Fruit fly (Drosophila melanogaster) whole organism, wandering third instar larva: ENCODE data around the gene Fatp1.

Experiments
- Abd-B ChIP-seq: fragments of >200 bp; optimal IDR thresholded peaks from 2 replicates; lab custom pipeline; 2017; ENCODE audit warnings: missing biosample characterization, missing genetic modification characterization
- CG32264 ChIP-seq: fragments of 200-800 bp; sonication (Bioruptor generic); optimal IDR thresholded peaks from 2 replicates; lab custom pipeline; 2016; ENCODE audit warnings: missing biosample characterization, missing genetic modification characterization
- CG9705 ChIP-seq: fragments of 200-800 bp; sonication (Bioruptor generic); optimal IDR thresholded peaks from 2 replicates; lab custom pipeline; 2018; ENCODE audit warnings: missing biosample characterization, mild to moderate bottlenecking, missing genetic modification characterization
- CrebA ChIP-seq: fragments of 200-800 bp; sonication (Bioruptor generic); optimal IDR thresholded peaks from 2 replicates; lab custom pipeline; 2016; ENCODE audit warnings: missing biosample characterization, mild to moderate bottlenecking, missing genetic modification characterization, borderline replicate concordance
- Dfd ChIP-seq: fragments of >200 bp; optimal IDR thresholded peaks from 2 replicates; lab custom pipeline; 2017; ENCODE audit warnings: missing biosample characterization, missing genetic modification characterization
- Dif ChIP-seq: fragments of 200-275, 200-300 bp; sonication (Bioruptor generic); optimal IDR thresholded peaks from 2 replicates; lab custom pipeline; 2018; ENCODE audit warnings: missing biosample characterization, missing genetic modification characterization; ENCODE audit not compliant: partially characterized antibody
- GATAd ChIP-seq: sonication (Bioruptor generic); optimal IDR thresholded peaks from 2 replicates; lab custom pipeline; 2016; ENCODE audit warnings: missing biosample characterization, missing genetic modification characterization
- HLH106 ChIP-seq: fragments of 200-800 bp; optimal IDR thresholded peaks from 3 replicates; lab custom pipeline; 2019; ENCODE audit warnings: missing biosample characterization, mild to moderate bottlenecking, missing genetic modification characterization, moderate library complexity
- Hnf4 ChIP-seq: fragments of 200-800 bp; sonication (Bioruptor generic); optimal IDR thresholded peaks from 2 replicates; lab custom pipeline; 2016; ENCODE audit warnings: missing biosample characterization, mild to moderate bottlenecking, missing genetic modification characterization
- Hr78 ChIP-seq: fragments of >200 bp; optimal IDR thresholded peaks from 2 replicates; lab custom pipeline; 2017; ENCODE audit warnings: missing biosample characterization, missing genetic modification characterization
- Hr83 ChIP-seq: fragments of 200-300 bp; sonication (Bioruptor generic); optimal IDR thresholded peaks from 2 replicates; lab custom pipeline; 2016; ENCODE audit warnings: missing biosample characterization, mild to moderate bottlenecking, missing genetic modification characterization, moderate library complexity; ENCODE audit not compliant: poor library complexity, severe bottlenecking
- Jra ChIP-seq: sonication (Bioruptor generic); optimal IDR thresholded peaks from 2 replicates; lab custom pipeline; 2016; ENCODE audit warnings: missing biosample characterization, missing genetic modification characterization
- Mio ChIP-seq: sonication (Bioruptor generic); optimal IDR thresholded peaks from 2 replicates; lab custom pipeline; 2016; ENCODE audit warnings: missing biosample characterization, missing genetic modification characterization
- Myc ChIP-seq: fragments of >200 bp; optimal IDR thresholded peaks from 2 replicates; lab custom pipeline; 2017
- N ChIP-seq: fragments of >200 bp; optimal IDR thresholded peaks from 2 replicates; lab custom pipeline; 2018; ENCODE audit warnings: missing biosample characterization, missing external identifiers, missing genetic modification characterization
- OdsH ChIP-seq: fragments of 200-800 bp; sonication (Bioruptor generic); optimal IDR thresholded peaks from 2 replicates; lab custom pipeline; 2016; ENCODE audit warnings: missing biosample characterization, mild to moderate bottlenecking, missing genetic modification characterization
- Rel ChIP-seq, 2 experiments: fragments of 200-800 bp; sonication (Bioruptor generic) in 1 of 2; optimal IDR thresholded peaks; 2 replicates in 1 of 2; 3 replicates in 1 of 2; lab custom pipeline; 2016 to 2019; ENCODE audit warnings: mild to moderate bottlenecking in 2 of 2, missing biosample characterization in 2 of 2, missing genetic modification characterization in 2 of 2, moderate library complexity in 1 of 2
- Sp1 ChIP-seq: fragments of 200-800 bp; sonication (Bioruptor generic); optimal IDR thresholded peaks from 3 replicates; lab custom pipeline; 2019; ENCODE audit warnings: missing biosample characterization, mild to moderate bottlenecking, missing genetic modification characterization, moderate library complexity
- Vsx2 ChIP-seq: fragments of 200-300, 225-300 bp; sonication (Bioruptor generic); optimal IDR thresholded peaks from 2 replicates; lab custom pipeline; 2018; ENCODE audit warnings: missing biosample characterization, missing genetic modification characterization; ENCODE audit not compliant: partially characterized antibody
- br ChIP-seq: fragments of 200-800 bp; sonication (Bioruptor generic); optimal IDR thresholded peaks from 2 replicates; lab custom pipeline; 2016; ENCODE audit warnings: missing biosample characterization, missing genetic modification characterization
- brk ChIP-seq: fragments of 200-800 bp; sonication (Bioruptor generic); optimal IDR thresholded peaks from 2 replicates; lab custom pipeline; 2016; ENCODE audit warnings: missing biosample characterization, mild to moderate bottlenecking, missing genetic modification characterization
- dl ChIP-seq, 2 experiments: fragments of 175-275, 200-275 bp in 1 of 2; fragments of 200-275 bp in 1 of 2; sonication (Bioruptor generic); optimal IDR thresholded peaks; lab custom pipeline; 2018; ENCODE audit warnings: mild to moderate bottlenecking in 2 of 2, missing biosample characterization in 2 of 2, missing genetic modification characterization in 2 of 2, moderate library complexity in 2 of 2; ENCODE audit not compliant: partially characterized antibody in 2 of 2, insufficient read depth in 1 of 2
- dmrt93B ChIP-seq: fragments of 200-800 bp; sonication (Bioruptor generic); optimal IDR thresholded peaks from 2 replicates; lab custom pipeline; 2018; ENCODE audit warnings: missing biosample characterization, mild to moderate bottlenecking, missing genetic modification characterization
- dsf ChIP-seq: sonication (Bioruptor generic); optimal IDR thresholded peaks from 2 replicates; lab custom pipeline; 2016; ENCODE audit warnings: missing biosample characterization, missing genetic modification characterization, borderline replicate concordance
- ey ChIP-seq: fragments of 200-800 bp; sonication (Bioruptor generic); optimal IDR thresholded peaks from 2 replicates; lab custom pipeline; 2016; ENCODE audit warnings: missing biosample characterization, missing genetic modification characterization
- foxo ChIP-seq, 2 experiments: fragments of 200-800 bp; sonication (Bioruptor generic); optimal IDR thresholded peaks; 2 replicates in 1 of 2; 3 replicates in 1 of 2; lab custom pipeline; 2016 to 2017; ENCODE audit warnings: missing biosample characterization in 2 of 2, missing genetic modification characterization in 2 of 2
- fru ChIP-seq: fragments of 200-800 bp; sonication (Bioruptor generic); optimal IDR thresholded peaks from 3 replicates; lab custom pipeline; 2016; ENCODE audit warnings: missing biosample characterization, mild to moderate bottlenecking, missing genetic modification characterization
- h ChIP-seq: fragments of 200-800 bp; sonication (Bioruptor generic); optimal IDR thresholded peaks from 3 replicates; lab custom pipeline; 2016; ENCODE audit warnings: missing biosample characterization, mild to moderate bottlenecking, missing genetic modification characterization
- jim ChIP-seq: fragments of 175-275, 200-325 bp; sonication (Bioruptor generic); optimal IDR thresholded peaks from 2 replicates; lab custom pipeline; 2016; ENCODE audit warnings: missing biosample characterization, mild to moderate bottlenecking, missing genetic modification characterization
- lola ChIP-seq: fragments of >200 bp; optimal IDR thresholded peaks from 2 replicates; lab custom pipeline; 2017; ENCODE audit warnings: missing biosample characterization, missing genetic modification characterization
- pan ChIP-seq: fragments of >200 bp; optimal IDR thresholded peaks from 2 replicates; lab custom pipeline; 2017
- psq ChIP-seq: fragments of 200-800 bp; sonication (Bioruptor generic); optimal IDR thresholded peaks from 3 replicates; lab custom pipeline; 2017; ENCODE audit warnings: missing biosample characterization, mild to moderate bottlenecking, missing genetic modification characterization, moderate library complexity
- rgr ChIP-seq: fragments of 200-800 bp; sonication (Bioruptor generic); optimal IDR thresholded peaks from 3 replicates; lab custom pipeline; 2016; ENCODE audit warnings: missing biosample characterization, mild to moderate bottlenecking, missing genetic modification characterization
- sage ChIP-seq: fragments of 200-800 bp; sonication (Bioruptor generic); optimal IDR thresholded peaks from 2 replicates; lab custom pipeline; 2016; ENCODE audit warnings: missing biosample characterization, mild to moderate bottlenecking, missing genetic modification characterization
- sv ChIP-seq: fragments of 200-800 bp; sonication (Bioruptor generic); optimal IDR thresholded peaks from 3 replicates; lab custom pipeline; 2016; ENCODE audit warnings: missing biosample characterization, missing genetic modification characterization
- tai ChIP-seq: sonication (Bioruptor generic); optimal IDR thresholded peaks from 2 replicates; lab custom pipeline; 2016; ENCODE audit warnings: missing biosample characterization, missing genetic modification characterization
- usp ChIP-seq: fragments of >200 bp; optimal IDR thresholded peaks from 2 replicates; lab custom pipeline; 2017; ENCODE audit warnings: missing biosample characterization, missing genetic modification characterization
- woc ChIP-seq: sonication (Bioruptor generic); optimal IDR thresholded peaks from 2 replicates; lab custom pipeline; 2016; ENCODE audit warnings: missing biosample characterization, mild to moderate bottlenecking, missing genetic modification characterization

The Fatp1 gene

DNA sequence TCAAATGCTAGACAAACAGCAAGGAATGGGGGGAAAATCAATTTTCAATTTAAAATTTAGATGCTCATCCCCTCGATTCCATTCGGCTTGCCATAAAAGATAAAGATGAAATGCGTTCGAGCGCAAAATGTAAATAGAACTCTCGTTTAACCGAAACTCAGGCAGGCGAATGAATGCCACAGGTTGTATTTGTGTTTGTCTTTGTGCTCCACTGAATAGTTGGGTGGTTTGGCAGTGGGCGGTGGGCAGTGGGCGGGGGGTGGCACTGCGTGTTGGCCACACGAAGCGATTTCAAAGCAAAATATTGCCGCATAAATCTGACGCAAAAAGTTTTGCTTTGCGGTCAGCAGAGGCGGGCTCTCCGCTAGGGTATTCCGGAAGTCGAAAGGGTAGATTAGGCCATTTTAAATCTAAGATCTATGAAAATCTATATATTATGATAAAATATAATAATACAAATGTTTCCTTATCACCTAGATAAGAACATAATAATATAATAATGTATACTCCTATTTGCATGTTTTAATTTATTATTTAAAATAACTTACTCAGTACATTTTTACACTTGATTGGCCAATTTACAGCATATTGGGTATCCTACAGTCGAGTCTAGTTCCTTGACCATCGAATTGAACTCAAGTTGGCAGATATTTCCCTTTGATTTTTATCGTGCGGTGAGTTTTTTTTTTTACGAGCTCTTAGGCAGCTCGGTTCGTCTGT lies 5.3 kb upstream of the Fatp1 start:
- no peak for TF ChIP-seq dsf (GFP tag; lab: Kevin White, UChicago)
- no peak for TF ChIP-seq Myc
- no peak for TF ChIP-seq tai (GFP tag; lab: Kevin White, UChicago)
- no peak for TF ChIP-seq Hr83 (GFP tag; lab: Kevin White, UChicago)
- no peak for TF ChIP-seq lola (GFP tag; lab: Kevin White, UChicago)
- TF ChIP-seq Jra (GFP tag; lab: Kevin White, UChicago) = no peak
- no peak for TF ChIP-seq brk
- no peak for TF ChIP-seq rgr (GFP tag; lab: Kevin White, UChicago)
- no peak for TF ChIP-seq usp (GFP tag; lab: Kevin White, UChicago)
- no peak for TF ChIP-seq Rel (GFP tag; optimal IDR thresholded peaks at IDR 0.05; lab: Kevin White, UChicago)
- no peak for TF ChIP-seq Rel (tag; optimal IDR thresholded peaks at IDR 0.05; lab: Kevin White, UChicago)
- no peak for TF ChIP-seq Abd-B (GFP tag; lab: Kevin White, UChicago)
- no peak for TF ChIP-seq ey
- no peak for TF ChIP-seq dl (GFP tag; optimal IDR thresholded peaks at IDR 0.05; lab: Kevin White, UChicago; ENCODE audit: insufficient read depth in 1 of 2, partially characterized antibody in 2 of 2)
- TF ChIP-seq Dif = no peak
- TF ChIP-seq jim (GFP tag; lab: Kevin White, UChicago) = no peak
- TF ChIP-seq Sp1 (GFP tag; lab: Kevin White, UChicago) = no peak
- TF ChIP-seq woc (GFP tag; lab: Kevin White, UChicago) = no peak
- TF ChIP-seq CrebA = no peak

DNA sequence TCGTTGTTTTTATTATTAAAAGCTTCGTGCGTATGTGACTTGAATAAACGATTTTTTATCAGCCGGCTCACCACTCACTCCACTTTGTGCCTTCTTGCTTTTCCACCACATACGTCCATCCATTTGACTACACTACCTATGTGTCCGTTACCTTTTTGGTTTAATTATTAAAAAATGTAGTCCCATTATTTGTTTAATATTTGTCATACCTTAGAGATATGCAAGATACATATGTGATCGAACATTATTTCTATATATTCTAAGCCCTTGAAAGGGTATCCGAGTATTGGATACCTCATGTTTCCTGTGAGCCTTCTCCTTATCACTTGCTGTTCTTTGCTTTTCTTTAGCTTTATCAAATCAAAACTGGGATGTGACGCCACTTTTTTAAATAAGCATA lies 2.2 kb upstream of the Fatp1 start:
- TF ChIP-seq Myc = no peak
- TF ChIP-seq Hr83 (GFP tag; lab: Kevin White, UChicago) = no peak
- TF ChIP-seq Jra (GFP tag; lab: Kevin White, UChicago) = no peak
- no peak for TF ChIP-seq Abd-B (GFP tag; lab: Kevin White, UChicago)
- TF ChIP-seq dl (GFP tag; optimal IDR thresholded peaks at IDR 0.05; lab: Kevin White, UChicago; ENCODE audit: insufficient read depth in 1 of 2, partially characterized antibody in 2 of 2) = no peak
- no peak for TF ChIP-seq N (GFP tag; lab: Kevin White, UChicago)
- TF ChIP-seq brk = peak; percentile 50
- TF ChIP-seq woc (GFP tag; lab: Kevin White, UChicago) = peak; percentile 44
- peak; percentile 84 for TF ChIP-seq ey
- TF ChIP-seq rgr (GFP tag; lab: Kevin White, UChicago) = peak; percentile 81
- peak; percentile 84 for TF ChIP-seq HLH106
- peak; percentile 73 for TF ChIP-seq psq (GFP tag; lab: Kevin White, UChicago)
- TF ChIP-seq dmrt93B (GFP tag; lab: Kevin White, UChicago) = peak; percentile 53
- peak; percentile 73 for TF ChIP-seq sage (GFP tag; lab: Kevin White, UChicago)
- no peak for TF ChIP-seq Dif
- peak; percentile 80 for TF ChIP-seq br (GFP tag; lab: Kevin White, UChicago)
- TF ChIP-seq tai (GFP tag; lab: Kevin White, UChicago) = peak; percentile 34
- no peak for TF ChIP-seq Rel (GFP tag; optimal IDR thresholded peaks at IDR 0.05; lab: Kevin White, UChicago)
- TF ChIP-seq Rel (tag; optimal IDR thresholded peaks at IDR 0.05; lab: Kevin White, UChicago) = peak; percentile 21
- TF ChIP-seq dsf (GFP tag; lab: Kevin White, UChicago) = peak; percentile 11
- peak; percentile 78 for TF ChIP-seq Sp1 (GFP tag; lab: Kevin White, UChicago)
- TF ChIP-seq Hr78 (GFP tag; lab: Kevin White, UChicago) = no peak
- no peak for TF ChIP-seq pan (lab: Kevin White, UChicago)
- TF ChIP-seq sv = no peak
- no peak for TF ChIP-seq jim (GFP tag; lab: Kevin White, UChicago)
- peak; percentile 90 for TF ChIP-seq h (GFP tag; lab: Kevin White, UChicago)
- TF ChIP-seq fru = peak; percentile 84
- no peak for TF ChIP-seq CrebA
- no peak for TF ChIP-seq lola (GFP tag; lab: Kevin White, UChicago)
- TF ChIP-seq OdsH (GFP tag; lab: Kevin White, UChicago) = peak; percentile 78
- peak; percentile 10 for TF ChIP-seq CG9705 (GFP tag; lab: Kevin White, UChicago)
- no peak for TF ChIP-seq usp (GFP tag; lab: Kevin White, UChicago)
- TF ChIP-seq Hnf4 (GFP tag; lab: Kevin White, UChicago) = peak; percentile 81
- TF ChIP-seq CG32264 (GFP tag; lab: Kevin White, UChicago) = peak; percentile 53
- TF ChIP-seq GATAd = no peak
- TF ChIP-seq foxo (GFP tag; optimal IDR thresholded peaks at IDR 0.05; lab: Kevin White, UChicago) = peak; percentile 10 to 82
- no peak for TF ChIP-seq Mio
- no peak for TF ChIP-seq Vsx2 (GFP tag; lab: Kevin White, UChicago)
- TF ChIP-seq Dfd = no peak
